Fruit fly (Drosophila melanogaster) whole organism, embryonic: ENCODE results near the gene Kr-h2.

Experiments
- Atf-2 ChIP-seq: fragments of 200-800 bp; sonication (Bioruptor generic); optimal IDR thresholded peaks from 2 replicates; lab custom pipeline; 2016; ENCODE audit warnings: missing biosample characterization, missing genetic modification characterization
- B-H2 ChIP-seq: fragments of 200-800 bp; sonication (Bioruptor generic); optimal IDR thresholded peaks from 2 replicates; lab custom pipeline; 2018; ENCODE audit warnings: missing biosample characterization, mild to moderate bottlenecking, missing genetic modification characterization
- CG10267 ChIP-seq: fragments of 200-800 bp; sonication (Bioruptor generic); optimal IDR thresholded peaks from 2 replicates; lab custom pipeline; 2018; ENCODE audit warnings: missing biosample characterization, mild to moderate bottlenecking, missing genetic modification characterization, moderate library complexity
- CG10654 ChIP-seq: fragments of 200-800 bp; sonication (Bioruptor generic); optimal IDR thresholded peaks from 2 replicates; lab custom pipeline; 2016; ENCODE audit warnings: missing biosample characterization, missing genetic modification characterization
- CG11696 ChIP-seq: fragments of 200-800 bp; sonication (Bioruptor generic); IDR thresholded peaks from 2 replicates; pipeline ENCODE4 v1.3.6; 2022; ENCODE audit warnings: missing biosample characterization, missing genetic modification characterization
- CG13624 ChIP-seq: fragments of 200-800 bp; sonication (Bioruptor generic); optimal IDR thresholded peaks from 2 replicates; lab custom pipeline; 2016; ENCODE audit warnings: missing biosample characterization, missing genetic modification characterization
- CG14014 ChIP-seq: fragments of 200-800 bp; sonication (Bioruptor generic); IDR thresholded peaks from 2 replicates; pipeline ENCODE4 v1.3.6; 2022; ENCODE audit warnings: missing biosample characterization, missing genetic modification characterization
- CG15269 ChIP-seq: fragments of 200-800 bp; sonication (Bioruptor generic); optimal IDR thresholded peaks from 2 replicates; lab custom pipeline; 2018; ENCODE audit warnings: missing biosample characterization, mild to moderate bottlenecking, missing genetic modification characterization, moderate library complexity
- CG17802 ChIP-seq: fragments of 200-800 bp; sonication (Bioruptor generic); optimal IDR thresholded peaks from 2 replicates; lab custom pipeline; 2018; ENCODE audit warnings: missing biosample characterization, mild to moderate bottlenecking, missing genetic modification characterization, moderate library complexity
- CG2120 ChIP-seq: fragments of 200-800 bp; sonication (Bioruptor generic); optimal IDR thresholded peaks from 3 replicates; lab custom pipeline; 2016; ENCODE audit warnings: missing biosample characterization, missing genetic modification characterization
- CG2712 ChIP-seq: fragments of 200-800 bp; optimal IDR thresholded peaks from 3 replicates; lab custom pipeline; 2019; ENCODE audit warnings: missing biosample characterization, mild to moderate bottlenecking, missing genetic modification characterization, moderate library complexity
- CG2875 ChIP-seq: fragments of 200-800 bp; sonication (Bioruptor generic); optimal IDR thresholded peaks from 2 replicates; lab custom pipeline; 2017; ENCODE audit warnings: missing biosample characterization, mild to moderate bottlenecking, missing genetic modification characterization, missing genetic modification reagents
- CG32767 ChIP-seq: fragments of 200-800 bp; sonication (Bioruptor generic); IDR thresholded peaks from 2 replicates; pipeline ENCODE4 v1.3.6; 2022; ENCODE audit warnings: missing biosample characterization, missing genetic modification characterization
- CG4282 ChIP-seq: fragments of 200-800 bp; sonication (Bioruptor generic); optimal IDR thresholded peaks from 2 replicates; lab custom pipeline; 2016; ENCODE audit warnings: missing biosample characterization, missing genetic modification characterization
- CG6654 ChIP-seq: fragments of 200-800 bp; sonication (Bioruptor generic); optimal IDR thresholded peaks from 2 replicates; lab custom pipeline; 2017; ENCODE audit warnings: missing biosample characterization, mild to moderate bottlenecking, missing genetic modification characterization
- CG6689 ChIP-seq: fragments of 200-800 bp; sonication (Bioruptor generic); IDR thresholded peaks from 2 replicates; pipeline ENCODE4 v1.3.6; 2022; ENCODE audit warnings: missing biosample characterization, missing genetic modification characterization
- CG7963 ChIP-seq: fragments of 200-800 bp; sonication (Bioruptor generic); IDR thresholded peaks from 3 replicates; pipeline ENCODE4 v1.3.6; 2022; ENCODE audit warnings: missing biosample characterization, missing genetic modification characterization; ENCODE audit not compliant: partially characterized antibody
- CG9215 ChIP-seq: fragments of 200-800 bp; sonication (Bioruptor generic); IDR thresholded peaks from 2 replicates; pipeline ENCODE4 v1.3.6; 2022; ENCODE audit warnings: missing biosample characterization, missing genetic modification characterization
- CG9727 ChIP-seq: fragments of 200-800 bp; sonication (Bioruptor generic); optimal IDR thresholded peaks from 3 replicates; lab custom pipeline; 2017; ENCODE audit warnings: missing biosample characterization, mild to moderate bottlenecking, missing genetic modification characterization
- CG9797 ChIP-seq: fragments of 200-800 bp; sonication (Bioruptor generic); optimal IDR thresholded peaks from 3 replicates; lab custom pipeline; 2018; ENCODE audit warnings: missing biosample characterization, mild to moderate bottlenecking, missing genetic modification characterization
- CG9817 ChIP-seq: fragments of 200-800 bp; sonication (Bioruptor generic); optimal IDR thresholded peaks from 2 replicates; lab custom pipeline; 2018; ENCODE audit warnings: missing biosample characterization, mild to moderate bottlenecking, missing genetic modification characterization, moderate library complexity
- Dfd ChIP-seq, 2 experiments: fragments of >200 bp; optimal IDR thresholded peaks; 2 replicates each; lab custom pipeline; 2017; ENCODE audit warnings: missing biosample characterization in 2 of 2, missing genetic modification characterization in 2 of 2
- Dip2 ChIP-seq: fragments of 200-800 bp; sonication (Bioruptor generic); IDR thresholded peaks from 2 replicates; pipeline ENCODE4 v1.3.6; 2022; ENCODE audit warnings: missing biosample characterization, missing genetic modification characterization
- Dll ChIP-seq: fragments of 200-800 bp; sonication (Bioruptor generic); IDR thresholded peaks from 4 replicates; pipeline ENCODE4 v1.3.6; 2022; ENCODE audit warnings: missing biosample characterization, missing genetic modification characterization; ENCODE audit not compliant: partially characterized antibody
- Hsf ChIP-seq: fragments of 200-800 bp; sonication (Bioruptor generic); optimal IDR thresholded peaks from 3 replicates; lab custom pipeline; 2016; ENCODE audit warnings: missing biosample characterization, missing genetic modification characterization
- Jarid2 ChIP-seq: fragments of 200-800 bp; sonication (Bioruptor generic); optimal IDR thresholded peaks from 3 replicates; lab custom pipeline; 2017; ENCODE audit warnings: mild to moderate bottlenecking, missing biosample characterization, missing genetic modification reagents, missing genetic modification characterization
- Mad ChIP-seq: fragments of 200-800 bp; sonication (Bioruptor generic); optimal IDR thresholded peaks from 2 replicates; lab custom pipeline; 2016; ENCODE audit warnings: missing biosample characterization, missing genetic modification characterization
- Oaz ChIP-seq: fragments of 200-800 bp; sonication (Bioruptor generic); IDR thresholded peaks from 2 replicates; pipeline ENCODE4 v1.3.6; 2022; ENCODE audit warnings: missing biosample characterization, missing genetic modification characterization
- Stat92E ChIP-seq, 3 experiments: fragments of >200 bp in 2 of 3; fragments of 200-800 bp in 1 of 3; sonication (Bioruptor generic) in 1 of 3; optimal IDR thresholded peaks; 2 replicates each; lab custom pipeline; 2017 to 2019; ENCODE audit warnings: missing biosample characterization in 3 of 3, missing genetic modification characterization in 3 of 3, mild to moderate bottlenecking in 1 of 3, moderate library complexity in 1 of 3
- Tbp ChIP-seq: fragments of >200 bp; optimal IDR thresholded peaks from 2 replicates; lab custom pipeline; 2018; ENCODE audit warnings: missing biosample characterization, missing genetic modification characterization
- Xbp1 ChIP-seq: fragments of 200-800 bp; sonication (Bioruptor generic); optimal IDR thresholded peaks from 3 replicates; lab custom pipeline; 2016; ENCODE audit warnings: missing biosample characterization, mild to moderate bottlenecking, missing genetic modification characterization
- Xrp1 ChIP-seq: fragments of 200-800 bp; sonication (Bioruptor generic); IDR thresholded peaks from 2 replicates; pipeline ENCODE4 v1.3.6; 2022; ENCODE audit warnings: missing biosample characterization, missing genetic modification characterization
- cg ChIP-seq: fragments of 200-800 bp; sonication (Bioruptor generic); optimal IDR thresholded peaks from 3 replicates; lab custom pipeline; 2019; ENCODE audit warnings: missing biosample characterization, mild to moderate bottlenecking, missing genetic modification characterization, moderate library complexity
- crol ChIP-seq: fragments of 200-800 bp; sonication (Bioruptor generic); IDR thresholded peaks from 2 replicates; pipeline ENCODE4 v1.3.6; 2022; ENCODE audit warnings: missing biosample characterization, missing genetic modification characterization
- dimm ChIP-seq: fragments of 200-800 bp; sonication (Bioruptor generic); IDR thresholded peaks from 2 replicates; pipeline ENCODE4 v1.3.6; 2022; ENCODE audit warnings: missing biosample characterization, missing genetic modification characterization
- dmrt99B ChIP-seq: fragments of 200-800 bp; sonication (Bioruptor generic); optimal IDR thresholded peaks from 2 replicates; lab custom pipeline; 2018; ENCODE audit warnings: missing biosample characterization, mild to moderate bottlenecking, missing genetic modification characterization, moderate library complexity
- fd102C ChIP-seq: fragments of 200-800 bp; sonication (Bioruptor generic); optimal IDR thresholded peaks from 2 replicates; lab custom pipeline; 2018; ENCODE audit warnings: missing biosample characterization, mild to moderate bottlenecking, missing genetic modification characterization, moderate library complexity
- fu2 ChIP-seq: fragments of 200-800 bp; sonication (Bioruptor generic); optimal IDR thresholded peaks from 2 replicates; lab custom pipeline; 2016; ENCODE audit warnings: missing biosample characterization, missing genetic modification characterization
- inv ChIP-seq: fragments of 200-800 bp; sonication (Bioruptor generic); IDR thresholded peaks from 2 replicates; pipeline ENCODE4 v1.3.6; 2022; ENCODE audit warnings: missing biosample characterization, missing genetic modification characterization; ENCODE audit not compliant: partially characterized antibody
- lmd ChIP-seq: fragments of 200-800 bp; sonication (Bioruptor generic); IDR thresholded peaks from 2 replicates; pipeline ENCODE4 v1.3.6; 2022; ENCODE audit warnings: missing biosample characterization, missing genetic modification characterization
- maf-S ChIP-seq: fragments of 200-800 bp; sonication (Bioruptor generic); optimal IDR thresholded peaks from 2 replicates; lab custom pipeline; 2016; ENCODE audit warnings: missing biosample characterization, missing genetic modification characterization
- nerfin-1 ChIP-seq: fragments of 200-800 bp; sonication (Bioruptor generic); optimal IDR thresholded peaks from 3 replicates; lab custom pipeline; 2019; ENCODE audit warnings: missing biosample characterization, mild to moderate bottlenecking, missing genetic modification characterization, moderate library complexity
- nmo ChIP-seq: fragments of 200-800 bp; sonication (Bioruptor generic); optimal IDR thresholded peaks from 2 replicates; lab custom pipeline; 2018; ENCODE audit warnings: missing biosample characterization, mild to moderate bottlenecking, missing genetic modification characterization, moderate library complexity
- nom ChIP-seq: fragments of 200-800 bp; sonication (Bioruptor generic); optimal IDR thresholded peaks from 2 replicates; lab custom pipeline; 2017; ENCODE audit warnings: missing biosample characterization, missing genetic modification characterization, mild to moderate bottlenecking, moderate library complexity, missing genetic modification reagents
- otp ChIP-seq: fragments of 200-800 bp; sonication (Bioruptor generic); IDR thresholded peaks from 3 replicates; pipeline ENCODE4, ENCODE4 v1.3.6; 2022; ENCODE audit warnings: missing biosample characterization, missing genetic modification characterization
- ro ChIP-seq: fragments of 200-800 bp; sonication (Bioruptor generic); IDR thresholded peaks from 2 replicates; pipeline ENCODE4 v1.3.6; 2022; ENCODE audit warnings: missing biosample characterization, missing genetic modification characterization
- salm ChIP-seq: fragments of 200-800 bp; sonication (Bioruptor generic); optimal IDR thresholded peaks from 2 replicates; lab custom pipeline; 2018; ENCODE audit warnings: missing biosample characterization, mild to moderate bottlenecking, missing genetic modification characterization
- sob ChIP-seq: fragments of 200-800 bp; sonication (Bioruptor generic); IDR thresholded peaks from 2 replicates; pipeline ENCODE4 v1.3.6; 2022; ENCODE audit warnings: missing biosample characterization, missing genetic modification characterization
- twi ChIP-seq: fragments of 200-800 bp; optimal IDR thresholded peaks from 2 replicates; lab custom pipeline; 2019; ENCODE audit warnings: missing biosample characterization, mild to moderate bottlenecking, missing genetic modification characterization, moderate library complexity
- usp ChIP-seq: fragments of >200 bp; optimal IDR thresholded peaks from 2 replicates; lab custom pipeline; 2017; ENCODE audit warnings: missing biosample characterization, missing genetic modification characterization
- z ChIP-seq: fragments of 200-800 bp; sonication (Bioruptor generic); IDR thresholded peaks from 3 replicates; pipeline ENCODE4 v1.3.6; 2022; ENCODE audit warnings: missing biosample characterization, missing genetic modification characterization

The Kr-h2 gene

DNA sequence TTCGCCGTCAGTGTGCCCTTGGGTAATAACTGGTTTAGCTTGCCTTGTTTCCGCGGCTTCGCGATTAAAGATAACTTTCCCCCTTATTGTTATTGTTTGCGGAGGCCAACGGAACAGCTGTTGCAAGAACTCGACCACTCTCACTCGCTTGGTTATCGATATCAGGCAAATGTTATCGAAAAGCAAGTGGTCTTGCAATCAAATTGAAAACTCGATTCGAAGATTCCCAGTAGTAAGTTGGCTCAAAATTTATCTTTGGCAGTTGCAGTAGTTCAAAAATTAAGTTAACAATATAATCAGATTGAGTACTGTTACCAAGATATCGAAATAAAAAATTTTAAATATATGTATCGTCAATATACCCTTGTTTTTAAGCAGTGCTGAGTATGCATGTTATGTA, 5.0 kb upstream of the Kr-h2 start, which contains the start of the genes Fbw5 and CG9147 (continued):
- TF ChIP-seq Dll (GFP tag; lab: Robert Waterston, UW) (peak; percentile 65), Stat92E (GFP tag; optimal IDR thresholded peaks at IDR 0.05; lab: Kevin White, UChicago) (peak in 1 of 3 experiments; percentile 99), CG9797 (GFP tag; lab: Kevin White, UChicago) (peak; percentile 56), CG9817 (peak; percentile 99), usp (GFP tag; lab: Kevin White, UChicago) (no peak), B-H2 (GFP tag; lab: Kevin White, UChicago) (peak; percentile 95), CG13624 (peak; percentile 100), inv (GFP tag; lab: Robert Waterston, UW) (peak; percentile 18; the same call in 1 of the 2 replicates), Oaz (GFP tag; lab: Robert Waterston, UW) (peak; percentile 99), Dip2 (GFP tag; lab: Robert Waterston, UW) (peak; percentile 54), CG17802 (tag; lab: Kevin White, UChicago) (peak; percentile 93), CG14014 (GFP tag; lab: Robert Waterston, UW) (peak; percentile 100), lmd (GFP tag; lab: Robert Waterston, UW) (peak; percentile 100), CG7963 (GFP tag; lab: Robert Waterston, UW) (peak; percentile 52; the same call in 1 of the 3 replicates), CG11696 (peak; percentile 96), z (peak; percentile 86), nom (GFP tag; lab: Kevin White, UChicago) (peak; percentile 97), Xrp1 (GFP tag; lab: Robert Waterston, UW) (peak; percentile 100), CG10654 (GFP tag; lab: Kevin White, UChicago) (peak; percentile 99), Mad (GFP tag; lab: Kevin White, UChicago) (peak; percentile 99), CG2712 (peak; percentile 99), otp (GFP tag; lab: Robert Waterston, UW) (peak; percentile 100), salm (tag; lab: Kevin White, UChicago) (peak; percentile 99), CG6654 (GFP tag; lab: Kevin White, UChicago) (peak; percentile 91), crol (peak; percentile 89), Dfd (GFP tag; optimal IDR thresholded peaks at IDR 0.05; lab: Kevin White, UChicago) (no peak), CG15269 (tag; lab: Kevin White, UChicago) (peak; percentile 100), CG32767 (GFP tag; lab: Robert Waterston, UW) (peak; percentile 100), CG9727 (GFP tag; lab: Kevin White, UChicago) (peak; percentile 100), maf-S (GFP tag; lab: Kevin White, UChicago) (peak; percentile 99), Jarid2 (peak; percentile 89), CG6689 (GFP tag; lab: Robert Waterston, UW) (peak; percentile 99), dimm (peak; percentile 99), fd102C (GFP tag; lab: Kevin White, UChicago) (peak; percentile 99), Tbp (GFP tag; lab: Kevin White, UChicago) (no peak), fu2 (GFP tag; lab: Kevin White, UChicago) (peak; percentile 99), Atf-2 (GFP tag; lab: Kevin White, UChicago) (peak; percentile 99), CG9215 (GFP tag; lab: Robert Waterston, UW) (peak; percentile 96), cg (GFP tag; lab: Kevin White, UChicago) (peak; percentile 11), CG2120 (GFP tag; lab: Kevin White, UChicago) (peak; percentile 100), ro (GFP tag; lab: Robert Waterston, UW) (peak; percentile 99), nerfin-1 (tag; lab: Kevin White, UChicago) (peak; percentile 97), CG10267 (peak; percentile 98), nmo (peak; percentile 100), CG2875 (peak; percentile 100), sob (GFP tag; lab: Robert Waterston, UW) (peak; percentile 100), CG4282 (GFP tag; lab: Kevin White, UChicago) (peak; percentile 98), dmrt99B (tag; lab: Kevin White, UChicago) (peak; percentile 100), Xbp1 (GFP tag; lab: Kevin White, UChicago) (peak; percentile 100), Hsf (GFP tag; lab: Kevin White, UChicago) (peak; percentile 100), twi (peak; percentile 98)
